Worm (Caenorhabditis elegans) whole organism, L3 larva: ENCODE measurements around the gene syg-1.
A peak's percentile ranks its signal among the peaks of the same experiment; 100 is the strongest.

ENCODE experiments used
- R02D3.7 ChIP-seq: fragments of 150-350 bp; optimal IDR thresholded peaks from 2 replicates; lab custom pipeline; 2014; ENCODE audit warnings: missing biosample characterization, missing genetic modification characterization
- ZK546.5 ChIP-seq: sonication (generic microtip); optimal IDR thresholded peaks from 2 replicates; lab custom pipeline; 2017; ENCODE audit warnings: missing biosample characterization, missing genetic modification characterization
- aly-2 ChIP-seq: fragments of 150-350 bp; optimal IDR thresholded peaks from 2 replicates; lab custom pipeline; 2014; ENCODE audit warnings: missing biosample characterization, missing genetic modification characterization
- ama-1 ChIP-seq: fragments of 150-350 bp; optimal IDR thresholded peaks from 2 replicates; lab custom pipeline; 2018
- ceh-16 ChIP-seq: sonication (generic microtip); optimal IDR thresholded peaks from 2 replicates; lab custom pipeline; 2017; ENCODE audit warnings: missing biosample characterization, missing genetic modification characterization
- ceh-28 ChIP-seq: fragments of 150-350 bp; optimal IDR thresholded peaks from 2 replicates; lab custom pipeline; 2014; ENCODE audit warnings: missing biosample characterization, missing genetic modification reagents, missing genetic modification characterization
- ceh-82 ChIP-seq: fragments of 150-350 bp; optimal IDR thresholded peaks from 2 replicates; lab custom pipeline; 2014; ENCODE audit warnings: missing biosample characterization, missing genetic modification characterization
- ceh-9 ChIP-seq: sonication (generic microtip); optimal IDR thresholded peaks from 2 replicates; lab custom pipeline; 2018; ENCODE audit warnings: missing biosample characterization, missing genetic modification characterization
- daf-12 ChIP-seq: fragments of 150-350 bp; optimal IDR thresholded peaks from 2 replicates; lab custom pipeline; 2014; ENCODE audit warnings: missing biosample characterization, missing genetic modification reagents, missing genetic modification characterization
- egl-5 ChIP-seq: fragments of 150-350 bp; optimal IDR thresholded peaks from 2 replicates; lab custom pipeline; 2017; ENCODE audit warnings: missing biosample characterization, missing genetic modification reagents, missing genetic modification characterization, inconsistent platforms
- elt-1 ChIP-seq: fragments of 150-350 bp; optimal IDR thresholded peaks from 2 replicates; lab custom pipeline; 2014; ENCODE audit warnings: missing biosample characterization, missing genetic modification characterization
- elt-3 ChIP-seq, 3 experiments: fragments of 150-350 bp in 1 of 3; sonication (generic microtip) in 2 of 3; optimal IDR thresholded peaks; 2 replicates in 2 of 3; 4 replicates in 1 of 3; lab custom pipeline; 2014 to 2017; ENCODE audit warnings: missing biosample characterization in 3 of 3, missing genetic modification characterization in 3 of 3
- eor-1 ChIP-seq, 2 experiments: fragments of 150-350 bp; optimal IDR thresholded peaks; 2 replicates each; lab custom pipeline; 2014 to 2018; ENCODE audit warnings: missing biosample characterization in 2 of 2, missing genetic modification characterization in 2 of 2
- fkh-10 ChIP-seq: sonication (generic microtip); optimal IDR thresholded peaks from 2 replicates; lab custom pipeline; 2017; ENCODE audit warnings: missing biosample characterization, missing genetic modification reagents, missing genetic modification characterization
- fkh-2 ChIP-seq: fragments of 150-350 bp; optimal IDR thresholded peaks from 2 replicates; lab custom pipeline; 2014; ENCODE audit warnings: missing biosample characterization, missing genetic modification reagents, missing genetic modification characterization
- fos-1 ChIP-seq: fragments of 150-350 bp; optimal IDR thresholded peaks from 2 replicates; lab custom pipeline; 2014; ENCODE audit warnings: missing biosample characterization, missing genetic modification characterization
- hmg-11 ChIP-seq: sonication (generic microtip); optimal IDR thresholded peaks from 2 replicates; lab custom pipeline; 2016; ENCODE audit warnings: missing genetic modification characterization, missing compliant biosample characterization
- jun-1 ChIP-seq: fragments of 150-350 bp; optimal IDR thresholded peaks from 2 replicates; lab custom pipeline; 2014; ENCODE audit warnings: missing biosample characterization, missing genetic modification reagents, missing genetic modification characterization
- lin-39 ChIP-seq: fragments of 150-350 bp; optimal IDR thresholded peaks from 2 replicates; lab custom pipeline; 2018; ENCODE audit warnings: missing biosample characterization, missing genetic modification reagents, missing genetic modification characterization
- lsy-12 ChIP-seq: sonication (generic microtip); optimal IDR thresholded peaks from 2 replicates; lab custom pipeline; 2016; ENCODE audit warnings: mild to moderate bottlenecking, missing genetic modification characterization, missing compliant biosample characterization
- mdl-1 ChIP-seq: fragments of 150-350 bp; optimal IDR thresholded peaks from 2 replicates; lab custom pipeline; 2014; ENCODE audit warnings: missing biosample characterization, missing genetic modification characterization
- mml-1 ChIP-seq: fragments of 150-350 bp; sonication (generic microtip); optimal IDR thresholded peaks from 3 replicates; lab custom pipeline; 2014; ENCODE audit warnings: missing biosample characterization, missing genetic modification characterization
- nfya-1 ChIP-seq: sonication (generic microtip); optimal IDR thresholded peaks from 2 replicates; lab custom pipeline; 2017; ENCODE audit warnings: missing genetic modification characterization, mild to moderate bottlenecking, missing compliant biosample characterization, antibody characterized with exemption, moderate library complexity; ENCODE audit not compliant: insufficient read depth
- nhr-23 ChIP-seq: fragments of 150-350 bp; optimal IDR thresholded peaks from 2 replicates; lab custom pipeline; 2014; ENCODE audit warnings: missing biosample characterization, missing genetic modification reagents, missing genetic modification characterization
- nhr-237 ChIP-seq: fragments of 150-350 bp; optimal IDR thresholded peaks from 2 replicates; lab custom pipeline; 2014; ENCODE audit warnings: missing biosample characterization, missing genetic modification characterization
- nhr-25 ChIP-seq: sonication (generic microtip); optimal IDR thresholded peaks from 2 replicates; lab custom pipeline; 2017; ENCODE audit warnings: missing biosample characterization, missing genetic modification characterization
- nhr-28 ChIP-seq: fragments of 150-350 bp; optimal IDR thresholded peaks from 2 replicates; lab custom pipeline; 2014; ENCODE audit warnings: missing biosample characterization, missing genetic modification characterization
- nhr-43 ChIP-seq: sonication (generic microtip); optimal IDR thresholded peaks from 2 replicates; lab custom pipeline; 2016; ENCODE audit warnings: mild to moderate bottlenecking, missing genetic modification characterization, missing compliant biosample characterization; ENCODE audit not compliant: poor library complexity, severe bottlenecking
- nhr-67 ChIP-seq: fragments of 150-350 bp; optimal IDR thresholded peaks from 2 replicates; lab custom pipeline; 2014; ENCODE audit warnings: missing biosample characterization, missing genetic modification characterization
- nhr-76 ChIP-seq: fragments of 150-350 bp; sonication (generic microtip); optimal IDR thresholded peaks from 5 replicates; lab custom pipeline; 2014; ENCODE audit warnings: missing biosample characterization, missing genetic modification characterization
- nhr-77 ChIP-seq: fragments of 150-350 bp; optimal IDR thresholded peaks from 2 replicates; lab custom pipeline; 2014; ENCODE audit warnings: missing biosample characterization, missing genetic modification characterization
- pha-4 ChIP-seq: fragments of 150-350 bp; optimal IDR thresholded peaks from 2 replicates; lab custom pipeline; 2014; ENCODE audit warnings: missing biosample characterization, missing genetic modification reagents, missing genetic modification characterization
- pqm-1 ChIP-seq: fragments of 150-350 bp; optimal IDR thresholded peaks from 2 replicates; lab custom pipeline; 2017; ENCODE audit warnings: missing biosample characterization, missing genetic modification characterization, inconsistent platforms
- sea-2 ChIP-seq: fragments of 150-350 bp; sonication (generic microtip); optimal IDR thresholded peaks from 4 replicates; lab custom pipeline; 2014; ENCODE audit warnings: missing biosample characterization, missing genetic modification reagents, missing genetic modification characterization
- skn-1 ChIP-seq: fragments of 150-350 bp; optimal IDR thresholded peaks from 2 replicates; lab custom pipeline; 2014; ENCODE audit warnings: missing biosample characterization, missing genetic modification characterization
- tbx-2 ChIP-seq: sonication (generic microtip); optimal IDR thresholded peaks from 2 replicates; lab custom pipeline; 2016; ENCODE audit warnings: mild to moderate bottlenecking, missing genetic modification characterization, missing compliant biosample characterization
- unc-39 ChIP-seq: sonication (generic microtip); optimal IDR thresholded peaks from 4 replicates; lab custom pipeline; 2017; ENCODE audit warnings: missing biosample characterization, missing genetic modification characterization
- unc-62 ChIP-seq: fragments of 150-350 bp; sonication (generic microtip); optimal IDR thresholded peaks from 4 replicates; lab custom pipeline; 2014; ENCODE audit warnings: missing biosample characterization, missing genetic modification reagents, missing genetic modification characterization
- zag-1 ChIP-seq: fragments of 150-350 bp; optimal IDR thresholded peaks from 2 replicates; lab custom pipeline; 2014; ENCODE audit warnings: missing biosample characterization, missing genetic modification characterization

Gene syg-1

ce11 chrX:2516949-2517696 is 2.0 kb upstream of the syg-1 start:
- TF ChIP-seq fkh-10 (GFP tag; lab: Kevin White, UChicago) (no peak), elt-3 (tag; optimal IDR thresholded peaks at IDR 0.05; lab: Kevin White, UChicago) (no peak), ceh-16 (no peak), nhr-77 (tag; lab: Kevin White, UChicago) (no peak), R02D3.7 (tag; lab: Kevin White, UChicago) (no peak)
- TF ChIP-seq, all 47 proteins: peak for 0

DNA sequence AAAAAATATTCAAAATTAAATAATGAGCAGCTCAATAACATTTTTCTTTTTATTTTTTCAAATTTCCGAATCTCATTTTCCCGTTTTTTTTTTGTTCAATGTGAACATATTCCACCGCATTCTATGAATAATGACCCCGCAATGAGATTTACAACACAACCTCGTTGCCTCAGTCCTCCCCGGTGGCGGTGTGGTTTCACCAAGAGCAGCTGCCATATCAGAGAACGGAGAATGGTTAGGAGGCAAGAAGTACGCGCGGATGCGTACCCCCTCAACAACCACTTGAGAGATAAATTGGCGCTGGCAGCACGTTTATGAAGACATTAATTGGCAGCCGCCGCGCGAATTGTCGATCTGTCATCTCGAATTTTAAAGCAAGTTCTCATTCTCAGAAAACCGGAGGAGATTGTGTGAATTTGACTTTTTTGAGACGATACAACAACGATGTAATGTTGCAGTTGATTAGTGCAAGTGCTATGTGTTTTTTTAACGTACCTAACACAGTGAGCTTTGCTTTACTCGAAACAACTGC is 1.4 kb downstream of the syg-1 start:
- TF ChIP-seq nhr-67 (tag; lab: Kevin White, UChicago) (no peak), lin-39 (tag; lab: Kevin White, UChicago) (peak; percentile 21)
- TF ChIP-seq, all 47 proteins: peak for 1

DNA sequence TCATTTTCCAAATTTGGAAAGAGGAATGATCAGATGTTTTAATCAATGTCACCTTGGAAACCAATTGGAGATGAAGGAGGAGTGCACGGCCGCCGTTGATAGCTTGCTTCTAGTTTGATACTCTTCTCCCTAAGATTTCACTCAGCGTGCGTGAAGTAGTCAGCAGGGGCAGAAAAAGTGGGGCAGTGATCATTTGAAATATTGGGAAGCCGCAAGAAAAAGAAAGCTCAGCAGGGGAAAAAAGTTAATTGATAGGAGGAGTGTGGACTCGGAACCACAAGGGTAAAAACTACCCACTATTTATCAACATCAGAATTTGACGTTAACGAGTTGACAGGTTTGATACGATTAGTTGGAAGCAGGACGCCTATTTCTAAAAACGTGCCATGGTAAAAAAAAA is 6.7 kb downstream of the syg-1 start, which contains the start of gene K02E10.7:
TSS of gene K02E10.7 (minus strand) at position 101 of the 400 bp plus-strand sequence.
- TF ChIP-seq egl-5 (tag; lab: Kevin White, UChicago) = peak; percentile 50
- TF ChIP-seq ceh-9 (tag; lab: Kevin White, UChicago) = no peak
- TF ChIP-seq elt-1 (tag; lab: Kevin White, UChicago) = no peak

ce11 chrX:2506738-2507137 is 8.4 kb downstream of the syg-1 start:
- TF ChIP-seq nhr-23 (no peak), nhr-28 (tag; lab: Kevin White, UChicago) (no peak)

DNA sequence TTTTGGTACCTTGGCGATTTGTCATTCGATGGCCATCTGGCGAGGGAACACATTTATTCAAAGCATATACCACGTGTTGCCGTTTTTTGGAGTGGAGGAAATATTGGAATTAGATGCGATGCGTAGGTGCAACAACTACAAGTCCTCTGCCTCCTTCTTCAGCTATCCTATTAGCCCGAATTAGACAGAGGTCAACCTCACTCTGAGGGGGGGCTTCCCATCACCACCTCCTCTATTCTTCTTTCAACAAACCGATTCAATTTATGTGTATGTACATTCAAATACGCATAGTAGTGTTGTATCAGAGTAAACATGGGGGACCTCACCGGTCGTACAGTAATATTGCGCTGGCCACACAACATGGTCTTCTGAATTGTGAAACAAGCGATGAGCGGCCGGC is 17.3 kb downstream of the syg-1 start:
- TF ChIP-seq lin-39 (tag; lab: Kevin White, UChicago) (peak; percentile 19), ceh-9 (tag; lab: Kevin White, UChicago) (no peak), pha-4 (tag; lab: Kevin White, UChicago) (peak; percentile 46), nhr-25 (tag; lab: Kevin White, UChicago) (peak; percentile 21)
- TF ChIP-seq, all 47 proteins: peak for 3

DNA sequence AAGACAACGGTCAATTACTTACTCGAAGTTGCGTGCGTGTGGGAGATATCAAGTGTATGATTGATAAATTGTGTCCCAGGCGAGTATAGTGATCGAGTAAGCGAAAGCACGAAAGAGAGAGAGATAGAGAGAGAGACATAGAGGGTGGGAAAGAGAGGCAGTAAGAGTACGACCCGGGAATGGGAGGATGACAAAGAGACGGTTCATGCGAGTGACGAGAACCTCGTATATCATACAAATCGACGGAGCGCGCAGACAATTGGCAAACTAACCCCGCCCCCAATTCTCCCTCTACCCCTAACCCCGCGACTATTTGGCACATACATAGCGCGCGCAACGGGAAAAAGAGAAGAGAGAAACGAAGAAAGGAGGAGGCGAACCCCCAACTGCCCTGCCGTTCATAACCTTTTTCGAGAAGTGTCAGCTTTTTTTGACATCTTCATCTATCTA is 19.2 kb downstream of the syg-1 start, which contains the start of gene rabr-1:
TSS of gene rabr-1 (plus strand) at position 316 of the 450 bp plus-strand sequence.
- TF ChIP-seq lsy-12 (tag; lab: Kevin White, UChicago) (peak; percentile 45), jun-1 (tag; lab: Kevin White, UChicago) (no peak), unc-62 (no peak), fkh-10 (GFP tag; lab: Kevin White, UChicago) (no peak), unc-39 (tag; lab: Kevin White, UChicago) (no peak), fos-1 (no peak), ZK546.5 (tag; lab: Kevin White, UChicago) (no peak), nhr-237 (no peak), nhr-28 (tag; lab: Kevin White, UChicago) (no peak), elt-1 (tag; lab: Kevin White, UChicago) (no peak), nhr-76 (tag; lab: Kevin White, UChicago) (no peak), ceh-82 (tag; lab: Kevin White, UChicago) (no peak), pqm-1 (no peak), ceh-16 (peak; percentile 58), mdl-1 (tag; lab: Kevin White, UChicago) (no peak), zag-1 (tag; lab: Kevin White, UChicago) (no peak), aly-2 (tag; lab: Kevin White, UChicago) (no peak), hmg-11 (tag; lab: Kevin White, UChicago) (peak; percentile 51), ama-1 (lab: Kevin White, UChicago) (no peak), ceh-28 (tag; lab: Kevin White, UChicago) (peak; percentile 44), elt-3 (tag; optimal IDR thresholded peaks at IDR 0.05; lab: Kevin White, UChicago) (no peak), R02D3.7 (tag; lab: Kevin White, UChicago) (no peak), nhr-67 (tag; lab: Kevin White, UChicago) (no peak), nhr-43 (tag; lab: Kevin White, UChicago) (peak; percentile 21), nfya-1 (tag; lab: Kevin White, UChicago) (no peak), mml-1 (tag; lab: Kevin White, UChicago) (no peak), daf-12 (tag; lab: Kevin White, UChicago) (no peak), pha-4 (tag; lab: Kevin White, UChicago) (peak; percentile 23), skn-1 (tag; lab: Kevin White, UChicago) (no peak), lin-39 (tag; lab: Kevin White, UChicago) (peak; percentile 10), egl-5 (tag; lab: Kevin White, UChicago) (no peak), tbx-2 (no peak), sea-2 (GFP tag; lab: Kevin White, UChicago) (no peak), fkh-2 (tag; lab: Kevin White, UChicago) (no peak), nhr-25 (tag; lab: Kevin White, UChicago) (peak; percentile 76), eor-1 (tag; optimal IDR thresholded peaks at IDR 0.05; lab: Kevin White, UChicago) (no peak), ceh-9 (tag; lab: Kevin White, UChicago) (no peak)
